Fruit fly (Drosophila melanogaster): ENCODE measurements around the gene Pglym78.
A peak's percentile ranks its signal among the peaks of the same experiment; 100 is the strongest.

Pglym78 gene

dm6 chr3R:29148072-29148471 is at the start of gene Pglym78, which contains the start of gene CG11882 (continued):
- TF ChIP-seq Deaf1 (tag; optimal IDR thresholded peaks at IDR 0.05): no peak
- peak; percentile 100 for TF ChIP-seq ERR (GFP tag; optimal IDR thresholded peaks at IDR 0.05)
- TF ChIP-seq sd (tag; optimal IDR thresholded peaks at IDR 0.05): no peak
- TF ChIP-seq Fer3 (tag; optimal IDR thresholded peaks at IDR 0.05): peak; percentile 18
- peak; percentile 92 for TF ChIP-seq CG17186 (GFP tag; optimal IDR thresholded peaks at IDR 0.05)
- peak; percentile 27; the same call in 1 of the 2 replicates for TF ChIP-seq CG42726 (GFP tag; IDR thresholded peaks at IDR 0.05; ENCODE audit: partially characterized antibody)
- TF ChIP-seq CG9215 (GFP tag; IDR thresholded peaks at IDR 0.05): no peak
- TF ChIP-seq salm (tag; optimal IDR thresholded peaks at IDR 0.05): peak; percentile 8
- TF ChIP-seq TFAM (GFP tag; optimal IDR thresholded peaks at IDR 0.05): no peak
- TF ChIP-seq CG8765 (GFP tag; IDR thresholded peaks at IDR 0.05): 0 out of 2 replicates have a peak, but pooled peaks have one; percentile 34
- 0 out of 2 replicates have a peak, but pooled peaks have one; percentile 20 for TF ChIP-seq peb (GFP tag; IDR thresholded peaks at IDR 0.05)
- TF ChIP-seq CG5245 (GFP tag; optimal IDR thresholded peaks at IDR 0.05): no peak
- peak; percentile 31 for TF ChIP-seq grau (tag; optimal IDR thresholded peaks at IDR 0.05)
- TF ChIP-seq CTCF (GFP tag; optimal IDR thresholded peaks at IDR 0.05): peak; percentile 23
- peak; percentile 19 for TF ChIP-seq CG7786 (GFP tag; optimal IDR thresholded peaks at IDR 0.05)
- TF ChIP-seq CG30431 (GFP tag; optimal IDR thresholded peaks at IDR 0.05): no peak
- TF ChIP-seq B-H1 (GFP tag; IDR thresholded peaks at IDR 0.05): no peak
- peak; percentile 17 for TF ChIP-seq CG7928 (GFP tag; optimal IDR thresholded peaks at IDR 0.05)
- TF ChIP-seq org-1 (GFP tag; optimal IDR thresholded peaks at IDR 0.05): no peak
- peak; percentile 50 for TF ChIP-seq CG3163 (GFP tag; optimal IDR thresholded peaks at IDR 0.05)
- no peak for TF ChIP-seq oc (tag; optimal IDR thresholded peaks at IDR 0.05)
- TF ChIP-seq Hr78 (GFP tag; optimal IDR thresholded peaks at IDR 0.05): peak in 1 of 2 experiments; percentile 62
- peak; percentile 60 for TF ChIP-seq exex (tag; optimal IDR thresholded peaks at IDR 0.05)
- TF ChIP-seq mam (GFP tag; optimal IDR thresholded peaks at IDR 0.05): peak; percentile 72
- no peak for TF ChIP-seq zf30C (GFP tag; optimal IDR thresholded peaks at IDR 0.05)
- peak; percentile 55 for TF ChIP-seq CoRest (tag; optimal IDR thresholded peaks at IDR 0.05)
- TF ChIP-seq CG2712 (tag; optimal IDR thresholded peaks at IDR 0.05): peak; percentile 54
- TF ChIP-seq gem (tag; optimal IDR thresholded peaks at IDR 0.05): no peak
- TF ChIP-seq Aef1 (GFP tag; IDR thresholded peaks at IDR 0.05): peak; percentile 21; the same call in 1 of the 3 replicates
- peak; percentile 86 for TF ChIP-seq Myb (GFP tag; optimal IDR thresholded peaks at IDR 0.05)
- no peak for TF ChIP-seq CG2678 (tag; optimal IDR thresholded peaks at IDR 0.05)
- TF ChIP-seq Neu2 (GFP tag; optimal IDR thresholded peaks at IDR 0.05; ENCODE audit: borderline replicate concordance): no peak
- no peak for TF ChIP-seq CG16813 (GFP tag; IDR thresholded peaks at IDR 0.05; ENCODE audit: partially characterized antibody)
- TF ChIP-seq CG3847 (GFP tag; IDR thresholded peaks at IDR 0.05): peak; percentile 90
- TF ChIP-seq CG17385 (GFP tag; optimal IDR thresholded peaks at IDR 0.05): no peak
- no peak for TF ChIP-seq Dip2 (GFP tag; IDR thresholded peaks at IDR 0.05)
- TF ChIP-seq dan (GFP tag; IDR thresholded peaks at IDR 0.05): no peak
- peak; percentile 45 for TF ChIP-seq MTF-1 (GFP tag; optimal IDR thresholded peaks at IDR 0.05; ENCODE audit: borderline replicate concordance)
- peak; percentile 17 for TF ChIP-seq CG17829 (tag; optimal IDR thresholded peaks at IDR 0.05)
- TF ChIP-seq hb (GFP tag; IDR thresholded peaks at IDR 0.05; ENCODE audit: partially characterized antibody): no peak
- TF ChIP-seq Nf-YC (tag; optimal IDR thresholded peaks at IDR 0.05): peak; percentile 37
- no peak for TF ChIP-seq CG15011 (GFP tag; optimal IDR thresholded peaks at IDR 0.05)
- no peak for TF ChIP-seq Vsx1 (GFP tag; optimal IDR thresholded peaks at IDR 0.05)
- TF ChIP-seq inv (GFP tag; IDR thresholded peaks at IDR 0.05; ENCODE audit: partially characterized antibody): peak; percentile 30; the same call in 1 of the 2 replicates
- peak; percentile 62; the same call in 2 of the 3 replicates for TF ChIP-seq CG6791 (GFP tag; IDR thresholded peaks at IDR 0.05; ENCODE audit: partially characterized antibody)
- TF ChIP-seq CG18599 (GFP tag; optimal IDR thresholded peaks at IDR 0.05): peak; percentile 48
- no peak for TF ChIP-seq psq (GFP tag; optimal IDR thresholded peaks at IDR 0.05)
- no peak for TF ChIP-seq CG6683 (GFP tag; optimal IDR thresholded peaks at IDR 0.05)
- peak; percentile 75 for TF ChIP-seq NC2β (GFP tag; optimal IDR thresholded peaks at IDR 0.05)
- peak; percentile 89 for TF ChIP-seq Lhr (GFP tag; optimal IDR thresholded peaks at IDR 0.05)

Measured in whole organism, embryonic.